Worm (Caenorhabditis elegans) whole organism, mixed stage, embryonic: Measurements from ENCODE around the gene Y51H7C.12.

Experiments used
- M03D4.4 ChIP-seq: sonication (generic microtip); optimal IDR thresholded peaks from 2 replicates; lab custom pipeline; 2017; ENCODE audit warnings: mild to moderate bottlenecking, missing genetic modification characterization, missing compliant biosample characterization
- bed-3 ChIP-seq: fragments of 200-800 bp; sonication (Bioruptor generic); optimal IDR thresholded peaks from 3 replicates; lab custom pipeline; 2018; ENCODE audit warnings: mild to moderate bottlenecking, missing genetic modification characterization, moderate library complexity, missing compliant biosample characterization
- blmp-1 ChIP-seq: fragments of 150-350 bp; optimal IDR thresholded peaks from 2 replicates; lab custom pipeline; 2014; ENCODE audit warnings: missing biosample characterization, missing genetic modification characterization
- ceh-39 ChIP-seq: fragments of 150-350 bp; optimal IDR thresholded peaks from 2 replicates; lab custom pipeline; 2014; ENCODE audit warnings: missing biosample characterization, missing genetic modification characterization
- ceh-43 ChIP-seq: fragments of 200-800 bp; sonication (Bioruptor generic); optimal IDR thresholded peaks from 2 replicates; lab custom pipeline; 2018; ENCODE audit warnings: mild to moderate bottlenecking, missing genetic modification characterization, moderate library complexity, missing compliant biosample characterization
- ceh-83 ChIP-seq: fragments of 200-800 bp; sonication (Bioruptor generic); optimal IDR thresholded peaks from 2 replicates; lab custom pipeline; 2018; ENCODE audit warnings: mild to moderate bottlenecking, missing genetic modification characterization, missing compliant biosample characterization
- ces-1 ChIP-seq: fragments of 150-350 bp; optimal IDR thresholded peaks from 2 replicates; lab custom pipeline; 2014; ENCODE audit warnings: missing biosample characterization, missing genetic modification reagents, missing genetic modification characterization
- cnd-1 ChIP-seq: fragments of 200-800 bp; sonication (Bioruptor generic); optimal IDR thresholded peaks from 2 replicates; lab custom pipeline; 2018; ENCODE audit warnings: mild to moderate bottlenecking, missing genetic modification characterization, missing compliant biosample characterization
- drap-1 ChIP-seq: fragments of 200-800 bp; sonication (Bioruptor generic); optimal IDR thresholded peaks from 3 replicates; lab custom pipeline; 2018; ENCODE audit warnings: mild to moderate bottlenecking, missing genetic modification characterization, missing compliant biosample characterization
- elt-3 ChIP-seq: fragments of 150-350 bp; optimal IDR thresholded peaks from 2 replicates; lab custom pipeline; 2014; ENCODE audit warnings: missing biosample characterization, missing genetic modification characterization
- flh-1 ChIP-seq: fragments of 200-800 bp; sonication (Bioruptor generic); optimal IDR thresholded peaks from 2 replicates; lab custom pipeline; 2018; ENCODE audit warnings: mild to moderate bottlenecking, missing genetic modification characterization, moderate library complexity, missing compliant biosample characterization
- ham-2 ChIP-seq: fragments of 200-800 bp; sonication (Bioruptor generic); optimal IDR thresholded peaks from 2 replicates; lab custom pipeline; 2018; ENCODE audit warnings: mild to moderate bottlenecking, missing genetic modification characterization, missing compliant biosample characterization
- lin-13 ChIP-seq: fragments of 150-350 bp; optimal IDR thresholded peaks from 2 replicates; lab custom pipeline; 2014; ENCODE audit warnings: missing biosample characterization, missing genetic modification characterization
- lin-32 ChIP-seq: fragments of 200-800 bp; sonication (Bioruptor generic); optimal IDR thresholded peaks from 2 replicates; lab custom pipeline; 2018; ENCODE audit warnings: mild to moderate bottlenecking, missing genetic modification characterization, missing compliant biosample characterization
- lsy-2 ChIP-seq: fragments of 150-350 bp; optimal IDR thresholded peaks from 2 replicates; lab custom pipeline; 2014; ENCODE audit warnings: missing biosample characterization, missing genetic modification characterization
- mab-5 ChIP-seq: fragments of 150-350 bp; optimal IDR thresholded peaks from 2 replicates; lab custom pipeline; 2014; ENCODE audit warnings: missing biosample characterization, missing genetic modification characterization
- mep-1 ChIP-seq: fragments of 150-350 bp; optimal IDR thresholded peaks from 2 replicates; lab custom pipeline; 2017; ENCODE audit warnings: missing biosample characterization, missing genetic modification reagents, missing genetic modification characterization, inconsistent platforms
- mls-2 ChIP-seq: sonication (generic microtip); optimal IDR thresholded peaks from 2 replicates; lab custom pipeline; 2016; ENCODE audit warnings: mild to moderate bottlenecking, missing genetic modification characterization, moderate library complexity, missing compliant biosample characterization
- nhr-12 ChIP-seq: fragments of 150-350 bp; optimal IDR thresholded peaks from 2 replicates; lab custom pipeline; 2014; ENCODE audit warnings: missing biosample characterization, missing genetic modification characterization
- nhr-2 ChIP-seq: fragments of 150-350 bp; optimal IDR thresholded peaks from 2 replicates; lab custom pipeline; 2014; ENCODE audit warnings: missing biosample characterization, missing genetic modification characterization
- nhr-237 ChIP-seq: fragments of 150-350 bp; optimal IDR thresholded peaks from 2 replicates; lab custom pipeline; 2014; ENCODE audit warnings: missing biosample characterization, missing genetic modification characterization
- nhr-28 ChIP-seq: fragments of 150-350 bp; optimal IDR thresholded peaks from 2 replicates; lab custom pipeline; 2014; ENCODE audit warnings: missing biosample characterization, missing genetic modification characterization
- nhr-76 ChIP-seq: sonication (generic microtip); optimal IDR thresholded peaks from 2 replicates; lab custom pipeline; 2017; ENCODE audit warnings: missing biosample characterization, missing genetic modification characterization
- pha-4 ChIP-seq: fragments of 150-350 bp; optimal IDR thresholded peaks from 2 replicates; lab custom pipeline; 2018; ENCODE audit warnings: missing biosample characterization, missing genetic modification reagents, missing genetic modification characterization
- sem-2 ChIP-seq: fragments of 200-800 bp; sonication (Bioruptor generic); optimal IDR thresholded peaks from 2 replicates; lab custom pipeline; 2018; ENCODE audit warnings: mild to moderate bottlenecking, missing genetic modification characterization, missing compliant biosample characterization
- snpc-4 ChIP-seq: fragments of 150-350 bp; optimal IDR thresholded peaks from 2 replicates; lab custom pipeline; 2014; ENCODE audit warnings: missing biosample characterization, missing genetic modification characterization
- sptf-1 ChIP-seq: sonication (generic microtip); optimal IDR thresholded peaks from 2 replicates; lab custom pipeline; 2017; ENCODE audit warnings: mild to moderate bottlenecking, missing genetic modification characterization, moderate library complexity, missing compliant biosample characterization
- unc-120 ChIP-seq: sonication (generic microtip); optimal IDR thresholded peaks from 2 replicates; lab custom pipeline; 2017; ENCODE audit warnings: missing genetic modification characterization, missing compliant biosample characterization; ENCODE audit not compliant: poor library complexity, severe bottlenecking
- unc-39 ChIP-seq: fragments of 150-350 bp; optimal IDR thresholded peaks from 2 replicates; lab custom pipeline; 2014; ENCODE audit warnings: missing biosample characterization, missing genetic modification characterization
- unc-62 ChIP-seq: fragments of 150-350 bp; optimal IDR thresholded peaks from 2 replicates; lab custom pipeline; 2014; ENCODE audit warnings: missing biosample characterization, missing genetic modification reagents, missing genetic modification characterization
- zip-8 ChIP-seq: fragments of 150-350 bp; optimal IDR thresholded peaks from 2 replicates; lab custom pipeline; 2014; ENCODE audit warnings: missing biosample characterization, missing genetic modification characterization
- ztf-11 ChIP-seq: fragments of 150-350 bp; optimal IDR thresholded peaks from 2 replicates; lab custom pipeline; 2014; ENCODE audit warnings: missing biosample characterization, missing genetic modification characterization

Y51H7C.12 gene

DNA sequence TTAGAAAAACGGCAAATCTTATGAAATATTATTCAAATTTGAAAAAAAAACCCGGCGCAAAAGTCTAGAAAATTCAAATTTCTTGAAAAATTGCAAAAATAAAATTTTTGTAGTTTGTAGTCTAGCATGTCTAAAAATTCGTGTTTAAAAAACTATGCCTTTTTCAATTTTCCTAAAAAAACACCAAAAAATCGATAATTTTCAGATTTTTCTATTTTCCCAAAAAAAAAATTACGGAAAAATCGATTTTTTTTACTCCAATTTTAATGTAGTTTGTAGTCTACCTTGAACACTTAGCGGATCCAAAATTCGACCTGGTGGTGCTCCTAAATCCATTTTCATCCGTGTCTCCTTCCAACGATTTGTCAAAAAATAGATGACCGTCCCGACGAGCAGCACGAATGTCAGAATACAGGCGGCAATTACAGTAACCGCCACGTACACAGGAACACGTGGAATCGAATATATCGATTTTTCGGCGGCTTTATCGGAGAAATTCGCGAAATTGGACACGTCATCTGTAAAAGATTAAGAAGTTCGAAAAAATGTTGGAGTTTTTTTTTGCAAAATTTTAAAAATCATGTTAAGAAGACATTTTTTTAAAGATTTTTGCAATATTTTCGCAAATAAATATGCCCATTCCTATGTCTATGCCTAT lies 25.6 kb downstream of the Y51H7C.12 start:
- TF ChIP-seq ztf-11 (no peak), lin-13 (tag; lab: Kevin White, UChicago) (no peak), cnd-1 (tag; lab: Kevin White, UChicago) (no peak), zip-8 (no peak), mls-2 (tag; lab: Kevin White, UChicago) (no peak), pha-4 (no peak), nhr-237 (tag; lab: Kevin White, UChicago) (no peak), ces-1 (GFP tag; lab: Kevin White, UChicago) (no peak), ham-2 (GFP tag; lab: Kevin White, UChicago) (no peak), elt-3 (tag; lab: Kevin White, UChicago) (no peak), nhr-76 (no peak), drap-1 (GFP tag; lab: Kevin White, UChicago) (no peak), nhr-2 (no peak), unc-120 (no peak), sem-2 (GFP tag; lab: Kevin White, UChicago) (no peak), lin-32 (no peak), sptf-1 (tag; lab: Kevin White, UChicago) (no peak), bed-3 (GFP tag; lab: Kevin White, UChicago) (no peak)
- TF ChIP-seq, all 35 proteins: peak for 0

- TF ChIP-seq elt-3 (tag; lab: Kevin White, UChicago) (no peak), flh-1 (no peak), sem-2 (GFP tag; lab: Kevin White, UChicago) (no peak), nhr-12 (tag; lab: Kevin White, UChicago) (no peak), zip-8 (no peak), M03D4.4 (no peak), nhr-237 (tag; lab: Kevin White, UChicago) (no peak), ceh-39 (tag; lab: Kevin White, UChicago) (no peak), lsy-2 (tag; lab: Kevin White, UChicago) (no peak), mep-1 (no peak)
- TF ChIP-seq, all 35 proteins: peak for 0
These were observed 26.6 kb downstream of the Y51H7C.12 start for ce11 chrII:1419994-1420393.

ce11 chrII:1412359-1412907 lies 34.1 kb downstream of the Y51H7C.12 start, which contains the start of gene alkb-1:
TSS of gene alkb-1 (plus strand) at chrII:1412409.
- no peak for TF ChIP-seq ceh-83 (GFP tag; lab: Kevin White, UChicago)
- no peak for TF ChIP-seq ceh-43 (GFP tag; lab: Kevin White, UChicago)
- TF ChIP-seq flh-1: no peak
- TF ChIP-seq ces-1 (GFP tag; lab: Kevin White, UChicago): no peak
- no peak for TF ChIP-seq mep-1
- TF ChIP-seq mls-2 (tag; lab: Kevin White, UChicago): no peak
- TF ChIP-seq nhr-237 (tag; lab: Kevin White, UChicago): no peak
- no peak for TF ChIP-seq snpc-4 (tag; lab: Kevin White, UChicago)
- TF ChIP-seq lin-13 (tag; lab: Kevin White, UChicago): no peak
- TF ChIP-seq nhr-12 (tag; lab: Kevin White, UChicago): no peak
- TF ChIP-seq zip-8: no peak
- no peak for TF ChIP-seq unc-120
- TF ChIP-seq cnd-1 (tag; lab: Kevin White, UChicago): no peak
- TF ChIP-seq ham-2 (GFP tag; lab: Kevin White, UChicago): no peak
- TF ChIP-seq ztf-11: no peak
- no peak for TF ChIP-seq sem-2 (GFP tag; lab: Kevin White, UChicago)

DNA sequence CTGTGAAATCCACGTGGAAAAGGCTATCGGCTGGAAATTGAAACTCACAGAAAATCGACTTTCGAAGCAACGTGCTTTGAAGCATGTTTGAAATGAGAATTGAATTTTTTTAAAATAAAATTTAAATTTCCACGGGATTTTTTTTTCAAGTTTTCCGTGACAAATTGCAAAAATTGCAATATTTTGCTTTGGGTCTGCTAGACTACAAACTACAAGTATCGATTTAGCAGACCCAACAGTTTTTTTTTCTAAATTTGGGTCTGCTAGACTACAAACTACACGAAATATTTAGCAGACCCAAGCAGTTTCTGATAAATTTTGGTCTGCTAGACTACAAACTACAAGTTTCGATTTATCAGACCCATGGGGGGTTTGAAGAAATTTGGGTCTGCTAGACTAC lies 35.2 kb downstream of the Y51H7C.12 start, which contains the start of gene Y51H7C.9:
Gene Y51H7C.9 (minus strand): TSS at position 101 of the 400 bp plus-strand sequence.
- no peak for TF ChIP-seq mab-5 (tag; lab: Kevin White, UChicago)
- TF ChIP-seq ceh-39 (tag; lab: Kevin White, UChicago): no peak
- TF ChIP-seq flh-1: no peak
- TF ChIP-seq cnd-1 (tag; lab: Kevin White, UChicago): no peak
- no peak for TF ChIP-seq mls-2 (tag; lab: Kevin White, UChicago)
- no peak for TF ChIP-seq blmp-1 (tag; lab: Kevin White, UChicago)
- no peak for TF ChIP-seq ces-1 (GFP tag; lab: Kevin White, UChicago)
- no peak for TF ChIP-seq elt-3 (tag; lab: Kevin White, UChicago)

DNA sequence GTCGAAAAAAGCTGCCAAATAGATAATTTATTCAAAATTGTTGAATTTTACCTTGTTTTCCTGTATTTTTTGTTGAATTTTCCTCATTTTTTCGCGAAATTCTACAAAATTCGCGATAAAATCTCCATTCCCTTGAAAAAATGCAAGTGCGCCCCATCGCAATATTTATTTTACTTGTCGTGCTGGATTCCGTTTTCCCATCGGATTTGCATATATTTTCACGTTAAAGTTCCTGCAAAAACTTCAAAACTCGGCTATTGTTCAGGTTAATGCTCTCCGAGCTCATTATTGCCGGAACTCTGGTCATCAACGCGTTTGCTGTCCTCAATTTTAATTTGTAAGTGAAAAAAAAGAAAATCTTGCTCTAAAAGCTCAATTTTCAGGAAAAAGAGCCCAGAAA lies 43.5 kb downstream of the Y51H7C.12 start, which contains the start of the genes Y51H7C.41 and cogc-4:
Gene Y51H7C.41 (plus strand): TSS at position 266 of the 400 bp plus-strand sequence.
Gene cogc-4 (plus strand): TSS at position 386 of the 400 bp plus-strand sequence.
- TF ChIP-seq M03D4.4 (no peak), unc-62 (GFP tag; lab: Kevin White, UChicago) (no peak), bed-3 (GFP tag; lab: Kevin White, UChicago) (no peak), unc-120 (no peak), ceh-39 (tag; lab: Kevin White, UChicago) (no peak), nhr-2 (no peak), nhr-76 (no peak), unc-39 (tag; lab: Kevin White, UChicago) (no peak), mep-1 (no peak), sem-2 (GFP tag; lab: Kevin White, UChicago) (no peak), nhr-28 (tag; lab: Kevin White, UChicago) (no peak), drap-1 (GFP tag; lab: Kevin White, UChicago) (no peak), elt-3 (tag; lab: Kevin White, UChicago) (no peak), lin-32 (no peak), snpc-4 (tag; lab: Kevin White, UChicago) (no peak)
